Worm (Caenorhabditis elegans) whole organism, L3 larva: ENCODE results near the gene pph-5.

ENCODE experiments used
- R02D3.7 ChIP-seq: fragments of 150-350 bp; optimal IDR thresholded peaks from 2 replicates; lab custom pipeline; 2014; ENCODE audit warnings: missing biosample characterization, missing genetic modification characterization
- ZK546.5 ChIP-seq: sonication (generic microtip); optimal IDR thresholded peaks from 2 replicates; lab custom pipeline; 2017; ENCODE audit warnings: missing biosample characterization, missing genetic modification characterization
- aly-2 ChIP-seq: fragments of 150-350 bp; optimal IDR thresholded peaks from 2 replicates; lab custom pipeline; 2014; ENCODE audit warnings: missing biosample characterization, missing genetic modification characterization
- ama-1 ChIP-seq: fragments of 150-350 bp; optimal IDR thresholded peaks from 2 replicates; lab custom pipeline; 2018
- ceh-16 ChIP-seq: sonication (generic microtip); optimal IDR thresholded peaks from 2 replicates; lab custom pipeline; 2017; ENCODE audit warnings: missing biosample characterization, missing genetic modification characterization
- ceh-28 ChIP-seq: fragments of 150-350 bp; optimal IDR thresholded peaks from 2 replicates; lab custom pipeline; 2014; ENCODE audit warnings: missing biosample characterization, missing genetic modification reagents, missing genetic modification characterization
- ceh-82 ChIP-seq: fragments of 150-350 bp; optimal IDR thresholded peaks from 2 replicates; lab custom pipeline; 2014; ENCODE audit warnings: missing biosample characterization, missing genetic modification characterization
- ceh-9 ChIP-seq: sonication (generic microtip); optimal IDR thresholded peaks from 2 replicates; lab custom pipeline; 2018; ENCODE audit warnings: missing biosample characterization, missing genetic modification characterization
- daf-12 ChIP-seq: fragments of 150-350 bp; optimal IDR thresholded peaks from 2 replicates; lab custom pipeline; 2014; ENCODE audit warnings: missing biosample characterization, missing genetic modification reagents, missing genetic modification characterization
- egl-27 ChIP-seq: sonication (generic microtip); optimal IDR thresholded peaks from 4 replicates; lab custom pipeline; 2017; ENCODE audit warnings: missing biosample characterization, missing genetic modification reagents, missing genetic modification characterization
- egl-5 ChIP-seq: fragments of 150-350 bp; optimal IDR thresholded peaks from 2 replicates; lab custom pipeline; 2017; ENCODE audit warnings: missing biosample characterization, missing genetic modification reagents, missing genetic modification characterization, inconsistent platforms
- elt-1 ChIP-seq: fragments of 150-350 bp; optimal IDR thresholded peaks from 2 replicates; lab custom pipeline; 2014; ENCODE audit warnings: missing biosample characterization, missing genetic modification characterization
- elt-2 ChIP-seq: sonication (generic microtip); optimal IDR thresholded peaks from 2 replicates; lab custom pipeline; 2016; ENCODE audit warnings: missing genetic modification reagents, mild to moderate bottlenecking, missing genetic modification characterization, missing compliant biosample characterization
- elt-3 ChIP-seq, 3 experiments: fragments of 150-350 bp in 1 of 3; sonication (generic microtip) in 2 of 3; optimal IDR thresholded peaks; 2 replicates in 2 of 3; 4 replicates in 1 of 3; lab custom pipeline; 2014 to 2017; ENCODE audit warnings: missing biosample characterization in 3 of 3, missing genetic modification characterization in 3 of 3
- eor-1 ChIP-seq, 2 experiments: fragments of 150-350 bp; optimal IDR thresholded peaks; 2 replicates each; lab custom pipeline; 2014 to 2018; ENCODE audit warnings: missing biosample characterization in 2 of 2, missing genetic modification characterization in 2 of 2
- fkh-10 ChIP-seq: sonication (generic microtip); optimal IDR thresholded peaks from 2 replicates; lab custom pipeline; 2017; ENCODE audit warnings: missing biosample characterization, missing genetic modification reagents, missing genetic modification characterization
- fkh-2 ChIP-seq: fragments of 150-350 bp; optimal IDR thresholded peaks from 2 replicates; lab custom pipeline; 2014; ENCODE audit warnings: missing biosample characterization, missing genetic modification reagents, missing genetic modification characterization
- fos-1 ChIP-seq: fragments of 150-350 bp; optimal IDR thresholded peaks from 2 replicates; lab custom pipeline; 2014; ENCODE audit warnings: missing biosample characterization, missing genetic modification characterization
- hmg-11 ChIP-seq: sonication (generic microtip); optimal IDR thresholded peaks from 2 replicates; lab custom pipeline; 2016; ENCODE audit warnings: missing genetic modification characterization, missing compliant biosample characterization
- jun-1 ChIP-seq: fragments of 150-350 bp; optimal IDR thresholded peaks from 2 replicates; lab custom pipeline; 2014; ENCODE audit warnings: missing biosample characterization, missing genetic modification reagents, missing genetic modification characterization
- lin-15B ChIP-seq: fragments of 150-350 bp; optimal IDR thresholded peaks from 2 replicates; lab custom pipeline; 2014; ENCODE audit warnings: missing biosample characterization, missing genetic modification characterization
- lin-39 ChIP-seq: fragments of 150-350 bp; optimal IDR thresholded peaks from 2 replicates; lab custom pipeline; 2018; ENCODE audit warnings: missing biosample characterization, missing genetic modification reagents, missing genetic modification characterization
- lsy-12 ChIP-seq: sonication (generic microtip); optimal IDR thresholded peaks from 2 replicates; lab custom pipeline; 2016; ENCODE audit warnings: mild to moderate bottlenecking, missing genetic modification characterization, missing compliant biosample characterization
- mdl-1 ChIP-seq: fragments of 150-350 bp; optimal IDR thresholded peaks from 2 replicates; lab custom pipeline; 2014; ENCODE audit warnings: missing biosample characterization, missing genetic modification characterization
- mml-1 ChIP-seq: fragments of 150-350 bp; sonication (generic microtip); optimal IDR thresholded peaks from 3 replicates; lab custom pipeline; 2014; ENCODE audit warnings: missing biosample characterization, missing genetic modification characterization
- nfya-1 ChIP-seq: sonication (generic microtip); optimal IDR thresholded peaks from 2 replicates; lab custom pipeline; 2017; ENCODE audit warnings: missing genetic modification characterization, mild to moderate bottlenecking, missing compliant biosample characterization, antibody characterized with exemption, moderate library complexity; ENCODE audit not compliant: insufficient read depth
- nhr-11 ChIP-seq: fragments of 150-350 bp; optimal IDR thresholded peaks from 2 replicates; lab custom pipeline; 2014; ENCODE audit warnings: missing biosample characterization, missing genetic modification characterization
- nhr-12 ChIP-seq: fragments of 150-350 bp; optimal IDR thresholded peaks from 2 replicates; lab custom pipeline; 2014; ENCODE audit warnings: missing biosample characterization, missing genetic modification characterization
- nhr-23 ChIP-seq: fragments of 150-350 bp; optimal IDR thresholded peaks from 2 replicates; lab custom pipeline; 2014; ENCODE audit warnings: missing biosample characterization, missing genetic modification reagents, missing genetic modification characterization
- nhr-237 ChIP-seq: fragments of 150-350 bp; optimal IDR thresholded peaks from 2 replicates; lab custom pipeline; 2014; ENCODE audit warnings: missing biosample characterization, missing genetic modification characterization
- nhr-25 ChIP-seq: sonication (generic microtip); optimal IDR thresholded peaks from 2 replicates; lab custom pipeline; 2017; ENCODE audit warnings: missing biosample characterization, missing genetic modification characterization
- nhr-28 ChIP-seq: fragments of 150-350 bp; optimal IDR thresholded peaks from 2 replicates; lab custom pipeline; 2014; ENCODE audit warnings: missing biosample characterization, missing genetic modification characterization
- nhr-43 ChIP-seq: sonication (generic microtip); optimal IDR thresholded peaks from 2 replicates; lab custom pipeline; 2016; ENCODE audit warnings: mild to moderate bottlenecking, missing genetic modification characterization, missing compliant biosample characterization; ENCODE audit not compliant: poor library complexity, severe bottlenecking
- nhr-67 ChIP-seq: fragments of 150-350 bp; optimal IDR thresholded peaks from 2 replicates; lab custom pipeline; 2014; ENCODE audit warnings: missing biosample characterization, missing genetic modification characterization
- nhr-76 ChIP-seq: fragments of 150-350 bp; sonication (generic microtip); optimal IDR thresholded peaks from 5 replicates; lab custom pipeline; 2014; ENCODE audit warnings: missing biosample characterization, missing genetic modification characterization
- nhr-77 ChIP-seq: fragments of 150-350 bp; optimal IDR thresholded peaks from 2 replicates; lab custom pipeline; 2014; ENCODE audit warnings: missing biosample characterization, missing genetic modification characterization
- pha-4 ChIP-seq: fragments of 150-350 bp; optimal IDR thresholded peaks from 2 replicates; lab custom pipeline; 2014; ENCODE audit warnings: missing biosample characterization, missing genetic modification reagents, missing genetic modification characterization
- pqm-1 ChIP-seq: fragments of 150-350 bp; optimal IDR thresholded peaks from 2 replicates; lab custom pipeline; 2017; ENCODE audit warnings: missing biosample characterization, missing genetic modification characterization, inconsistent platforms
- sea-2 ChIP-seq: fragments of 150-350 bp; sonication (generic microtip); optimal IDR thresholded peaks from 4 replicates; lab custom pipeline; 2014; ENCODE audit warnings: missing biosample characterization, missing genetic modification reagents, missing genetic modification characterization
- skn-1 ChIP-seq: fragments of 150-350 bp; optimal IDR thresholded peaks from 2 replicates; lab custom pipeline; 2014; ENCODE audit warnings: missing biosample characterization, missing genetic modification characterization
- snpc-4 ChIP-seq: fragments of 150-350 bp; optimal IDR thresholded peaks from 2 replicates; lab custom pipeline; 2014; ENCODE audit warnings: missing biosample characterization, missing genetic modification characterization
- tbx-2 ChIP-seq: sonication (generic microtip); optimal IDR thresholded peaks from 2 replicates; lab custom pipeline; 2016; ENCODE audit warnings: mild to moderate bottlenecking, missing genetic modification characterization, missing compliant biosample characterization
- unc-39 ChIP-seq: sonication (generic microtip); optimal IDR thresholded peaks from 4 replicates; lab custom pipeline; 2017; ENCODE audit warnings: missing biosample characterization, missing genetic modification characterization
- unc-62 ChIP-seq: fragments of 150-350 bp; sonication (generic microtip); optimal IDR thresholded peaks from 4 replicates; lab custom pipeline; 2014; ENCODE audit warnings: missing biosample characterization, missing genetic modification reagents, missing genetic modification characterization
- zag-1 ChIP-seq: fragments of 150-350 bp; optimal IDR thresholded peaks from 2 replicates; lab custom pipeline; 2014; ENCODE audit warnings: missing biosample characterization, missing genetic modification characterization
- ztf-11 ChIP-seq: fragments of 150-350 bp; optimal IDR thresholded peaks from 2 replicates; lab custom pipeline; 2014; ENCODE audit warnings: missing biosample characterization, missing genetic modification characterization
- ztf-4 ChIP-seq: fragments of 150-350 bp; optimal IDR thresholded peaks from 2 replicates; lab custom pipeline; 2014; ENCODE audit warnings: missing biosample characterization, missing genetic modification characterization

Gene pph-5

ce11 chrV:19206911-19207310 is 16.6 kb downstream of the pph-5 start:
- TF ChIP-seq snpc-4 (tag; lab: Kevin White, UChicago) (no peak), elt-2 (tag; lab: Kevin White, UChicago) (peak; percentile 92), eor-1 (tag; optimal IDR thresholded peaks at IDR 0.05; lab: Kevin White, UChicago) (no peak), lin-39 (no peak), nhr-12 (tag; lab: Kevin White, UChicago) (no peak), lsy-12 (no peak), nhr-77 (tag; lab: Kevin White, UChicago) (no peak), ceh-16 (tag; lab: Kevin White, UChicago) (no peak), nhr-11 (tag; lab: Kevin White, UChicago) (no peak), zag-1 (tag; lab: Kevin White, UChicago) (no peak), pqm-1 (peak; percentile 71), elt-3 (tag; optimal IDR thresholded peaks at IDR 0.05; lab: Kevin White, UChicago) (no peak), pha-4 (peak; percentile 1)

DNA sequence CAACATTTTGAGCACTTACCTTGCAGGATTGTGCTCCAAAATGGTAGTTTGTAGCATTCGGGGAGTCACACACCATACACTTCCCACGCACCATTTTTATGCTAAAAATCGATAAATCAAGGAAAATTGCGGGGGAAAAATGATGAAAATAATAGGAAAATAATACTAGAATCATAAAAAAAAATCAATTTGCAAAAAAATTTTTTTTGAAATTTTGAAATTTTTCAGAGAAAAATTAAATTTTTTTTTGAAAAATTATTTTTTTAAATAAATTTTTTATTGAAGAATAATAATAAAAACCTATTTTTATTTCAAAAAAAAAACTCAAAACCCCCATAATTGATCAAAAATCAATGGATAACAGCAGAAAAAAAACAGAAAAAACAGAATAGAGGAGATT is 21.4 kb downstream of the pph-5 start, which contains the start of gene nhr-79:
TSS of gene nhr-79 (minus strand) at position 101 of the 400 bp plus-strand sequence.
- TF ChIP-seq lin-15B (tag; lab: Kevin White, UChicago) (no peak), skn-1 (tag; lab: Kevin White, UChicago) (no peak), daf-12 (tag; lab: Kevin White, UChicago) (no peak), fkh-2 (tag; lab: Kevin White, UChicago) (no peak)

ce11 chrV:19212354-19212753 is 22.0 kb downstream of the pph-5 start:
- peak; percentile 0 for TF ChIP-seq nhr-23 (tag; lab: Kevin White, UChicago)
- TF ChIP-seq aly-2 (tag; lab: Kevin White, UChicago): no peak
- TF ChIP-seq pqm-1: peak; percentile 86
- TF ChIP-seq nhr-77 (tag; lab: Kevin White, UChicago): no peak
- no peak for TF ChIP-seq ceh-82 (tag; lab: Kevin White, UChicago)
- no peak for TF ChIP-seq fkh-10
- no peak for TF ChIP-seq daf-12 (tag; lab: Kevin White, UChicago)
- no peak for TF ChIP-seq unc-39
- no peak for TF ChIP-seq nhr-28
- TF ChIP-seq hmg-11 (tag; lab: Kevin White, UChicago): no peak
- no peak for TF ChIP-seq lin-15B (tag; lab: Kevin White, UChicago)
- TF ChIP-seq nfya-1 (tag; lab: Kevin White, UChicago): no peak
- TF ChIP-seq tbx-2 (tag; lab: Kevin White, UChicago): no peak
- no peak for TF ChIP-seq lin-39
- peak; percentile 97 for TF ChIP-seq nhr-76
- TF ChIP-seq ceh-16 (tag; lab: Kevin White, UChicago): no peak
- TF ChIP-seq pha-4: peak; percentile 54
- no peak for TF ChIP-seq fos-1 (tag; lab: Kevin White, UChicago)
- no peak for TF ChIP-seq nhr-12 (tag; lab: Kevin White, UChicago)
- no peak for TF ChIP-seq mdl-1
- no peak for TF ChIP-seq fkh-2 (tag; lab: Kevin White, UChicago)
- TF ChIP-seq ZK546.5: no peak
- TF ChIP-seq nhr-43 (tag; lab: Kevin White, UChicago): no peak
- no peak for TF ChIP-seq sea-2 (GFP tag; lab: Kevin White, UChicago)
- no peak for TF ChIP-seq eor-1 (tag; optimal IDR thresholded peaks at IDR 0.05; lab: Kevin White, UChicago)
- TF ChIP-seq R02D3.7 (tag; lab: Kevin White, UChicago): no peak
- TF ChIP-seq egl-5 (tag; lab: Kevin White, UChicago): no peak
- no peak for TF ChIP-seq snpc-4 (tag; lab: Kevin White, UChicago)
- no peak for TF ChIP-seq skn-1 (tag; lab: Kevin White, UChicago)
- TF ChIP-seq ceh-9: no peak
- TF ChIP-seq nhr-237 (tag; lab: Kevin White, UChicago): no peak
- no peak for TF ChIP-seq nhr-11 (tag; lab: Kevin White, UChicago)
- TF ChIP-seq ceh-28: no peak
- TF ChIP-seq unc-62 (GFP tag; lab: Kevin White, UChicago): no peak
- peak; percentile 90 for TF ChIP-seq elt-2 (tag; lab: Kevin White, UChicago)
- no peak for TF ChIP-seq elt-3 (tag; optimal IDR thresholded peaks at IDR 0.05; lab: Kevin White, UChicago)
- no peak for TF ChIP-seq mml-1 (tag; lab: Kevin White, UChicago)
- TF ChIP-seq zag-1 (tag; lab: Kevin White, UChicago): no peak
- no peak for TF ChIP-seq ztf-11 (tag; lab: Kevin White, UChicago)
- no peak for TF ChIP-seq nhr-67 (tag; lab: Kevin White, UChicago)
- no peak for TF ChIP-seq elt-1
- peak; percentile 18 for TF ChIP-seq jun-1
- TF ChIP-seq ama-1 (lab: Kevin White, UChicago): no peak
- no peak for TF ChIP-seq nhr-25 (tag; lab: Kevin White, UChicago)
- no peak for TF ChIP-seq ztf-4
- no peak for TF ChIP-seq egl-27 (tag; lab: Kevin White, UChicago)
- TF ChIP-seq lsy-12: no peak
- TF ChIP-seq, all 47 proteins: peak for 6
